Fruit fly (Drosophila melanogaster) whole organism, embryonic: ENCODE data around the gene RpS8.

Source experiments
- B-H1 ChIP-seq: fragments of 200-800 bp; sonication (Bioruptor generic); IDR thresholded peaks from 3 replicates; pipeline ENCODE4 v1.3.6; 2022; ENCODE audit warnings: missing biosample characterization, missing genetic modification characterization
- Blimp-1 ChIP-seq: fragments of 200-800 bp; sonication (Bioruptor generic); optimal IDR thresholded peaks from 3 replicates; lab custom pipeline; 2018; ENCODE audit warnings: missing biosample characterization, missing genetic modification characterization, mild to moderate bottlenecking, moderate library complexity, missing genetic modification reagents
- CG10462 ChIP-seq: fragments of 200-800 bp; sonication (Bioruptor generic); optimal IDR thresholded peaks from 2 replicates; lab custom pipeline; 2016; ENCODE audit warnings: missing biosample characterization, missing genetic modification characterization
- CG11695 ChIP-seq: fragments of 200-800 bp; sonication (Bioruptor generic); IDR thresholded peaks from 3 replicates; pipeline ENCODE4 v1.3.6; 2022; ENCODE audit warnings: missing biosample characterization, missing genetic modification characterization
- CG12769 ChIP-seq: fragments of 200-800 bp; sonication (Bioruptor generic); optimal IDR thresholded peaks from 2 replicates; lab custom pipeline; 2019; ENCODE audit warnings: missing biosample characterization, mild to moderate bottlenecking, missing genetic modification characterization, moderate library complexity
- CG13624 ChIP-seq: fragments of 200-800 bp; sonication (Bioruptor generic); optimal IDR thresholded peaks from 2 replicates; lab custom pipeline; 2016; ENCODE audit warnings: missing biosample characterization, missing genetic modification characterization
- CG14965 ChIP-seq: fragments of 200-800 bp; sonication (Bioruptor generic); optimal IDR thresholded peaks from 2 replicates; lab custom pipeline; 2016; ENCODE audit warnings: missing biosample characterization, missing genetic modification characterization, borderline replicate concordance
- CG18619 ChIP-seq: fragments of 200-800 bp; sonication (Bioruptor generic); optimal IDR thresholded peaks from 3 replicates; lab custom pipeline; 2017; ENCODE audit warnings: missing biosample characterization, mild to moderate bottlenecking, missing genetic modification characterization
- CG2678 ChIP-seq: fragments of 200-800 bp; sonication (Bioruptor generic); optimal IDR thresholded peaks from 3 replicates; lab custom pipeline; 2019; ENCODE audit warnings: missing biosample characterization, mild to moderate bottlenecking, missing genetic modification characterization, moderate library complexity
- CG32532 ChIP-seq: fragments of 200-800 bp; sonication (Bioruptor generic); IDR thresholded peaks from 2 replicates; pipeline ENCODE4 v1.3.6; 2022; ENCODE audit warnings: missing biosample characterization, missing genetic modification characterization
- CG34376 ChIP-seq: fragments of 200-800 bp; sonication (Bioruptor generic); optimal IDR thresholded peaks from 2 replicates; lab custom pipeline; 2018; ENCODE audit warnings: missing biosample characterization, mild to moderate bottlenecking, missing genetic modification characterization
- CG3838 ChIP-seq: fragments of 200-800 bp; sonication (Bioruptor generic); optimal IDR thresholded peaks from 3 replicates; lab custom pipeline; 2016; ENCODE audit warnings: missing biosample characterization, missing genetic modification characterization
- CG4424 ChIP-seq: fragments of 200-800 bp; sonication (Bioruptor generic); optimal IDR thresholded peaks from 3 replicates; lab custom pipeline; 2016; ENCODE audit warnings: missing biosample characterization, missing genetic modification characterization
- CG5180 ChIP-seq: fragments of 200-800 bp; sonication (Bioruptor generic); optimal IDR thresholded peaks from 3 replicates; lab custom pipeline; 2017; ENCODE audit warnings: missing biosample characterization, missing genetic modification characterization, mild to moderate bottlenecking, moderate library complexity, missing genetic modification reagents
- CG5245 ChIP-seq: fragments of 200-800 bp; sonication (Bioruptor generic); optimal IDR thresholded peaks from 3 replicates; lab custom pipeline; 2016; ENCODE audit warnings: missing biosample characterization, missing genetic modification characterization
- CG6175 ChIP-seq: fragments of 200-800 bp; sonication (Bioruptor generic); IDR thresholded peaks from 3 replicates; pipeline ENCODE4 v1.3.6; 2022; ENCODE audit warnings: missing biosample characterization, missing genetic modification characterization
- CG7357 ChIP-seq: fragments of 200-800 bp; sonication (Bioruptor generic); IDR thresholded peaks from 3 replicates; pipeline ENCODE4 v1.3.6; 2022; ENCODE audit warnings: missing biosample characterization, missing genetic modification characterization
- D ChIP-seq, 2 experiments: fragments of 200-800 bp in 1 of 2; fragments of >200 bp in 1 of 2; sonication (Bioruptor generic) in 1 of 2; optimal IDR thresholded peaks; 2 replicates in 1 of 2; 3 replicates in 1 of 2; lab custom pipeline; 2017; ENCODE audit warnings: mild to moderate bottlenecking in 1 of 2, missing biosample characterization in 1 of 2, missing genetic modification characterization in 1 of 2, missing genetic modification reagents in 1 of 2
- E2f2 ChIP-seq: fragments of 200-800 bp; sonication (Bioruptor generic); IDR thresholded peaks from 2 replicates; pipeline ENCODE4 v1.3.6; 2022; ENCODE audit warnings: missing biosample characterization, missing genetic modification characterization
- Ets65A ChIP-seq: fragments of 200-800 bp; sonication (Bioruptor generic); peaks from one replicate; lab custom pipeline; 2016; ENCODE audit warnings: missing biosample characterization, missing genetic modification characterization
- Gug ChIP-seq: fragments of 200-800 bp; sonication (Bioruptor generic); IDR thresholded peaks from 4 replicates; pipeline ENCODE4 v1.3.6; 2022; ENCODE audit warnings: missing biosample characterization, missing genetic modification characterization
- HLHmδ ChIP-seq: fragments of 200-800 bp; sonication (Bioruptor generic); optimal IDR thresholded peaks from 2 replicates; lab custom pipeline; 2018; ENCODE audit warnings: missing biosample characterization, mild to moderate bottlenecking, missing genetic modification characterization, moderate library complexity
- HmgZ ChIP-seq: fragments of 200-800 bp; sonication (Bioruptor generic); optimal IDR thresholded peaks from 2 replicates; lab custom pipeline; 2018; ENCODE audit warnings: missing biosample characterization, mild to moderate bottlenecking, missing genetic modification characterization
- Med ChIP-seq: fragments of 200-800 bp; sonication (Bioruptor generic); peaks from one replicate; lab custom pipeline; 2016; ENCODE audit warnings: missing biosample characterization, missing genetic modification characterization, mild to moderate bottlenecking, inconsistent platforms, moderate library complexity
- Oaz ChIP-seq: fragments of 200-800 bp; sonication (Bioruptor generic); IDR thresholded peaks from 2 replicates; pipeline ENCODE4 v1.3.6; 2022; ENCODE audit warnings: missing biosample characterization, missing genetic modification characterization
- Oli ChIP-seq: fragments of 200-800 bp; sonication (Bioruptor generic); optimal IDR thresholded peaks from 2 replicates; lab custom pipeline; 2018; ENCODE audit warnings: missing biosample characterization, mild to moderate bottlenecking, missing genetic modification characterization, moderate library complexity
- Sin3A ChIP-seq: fragments of >200 bp; optimal IDR thresholded peaks from 2 replicates; lab custom pipeline; 2018
- Stat92E ChIP-seq, 3 experiments: fragments of >200 bp in 2 of 3; fragments of 200-800 bp in 1 of 3; sonication (Bioruptor generic) in 1 of 3; optimal IDR thresholded peaks; 2 replicates each; lab custom pipeline; 2017 to 2019; ENCODE audit warnings: missing biosample characterization in 3 of 3, missing genetic modification characterization in 3 of 3, mild to moderate bottlenecking in 1 of 3, moderate library complexity in 1 of 3
- Trl ChIP-seq, 3 experiments: fragments of >200 bp in 2 of 3; fragments of 200-800 bp in 1 of 3; sonication (Bioruptor generic) in 1 of 3; optimal IDR thresholded peaks; 2 replicates in 1 of 3; 3 replicates in 2 of 3; lab custom pipeline; 2016 to 2017; ENCODE audit warnings: missing biosample characterization in 1 of 3, missing genetic modification characterization in 1 of 3
- aop ChIP-seq: fragments of 200-800 bp; sonication (Bioruptor generic); IDR thresholded peaks from 2 replicates; pipeline ENCODE4 v1.3.6; 2022; ENCODE audit warnings: missing biosample characterization, missing genetic modification characterization
- ato ChIP-seq: fragments of 200-800 bp; sonication (Bioruptor generic); IDR thresholded peaks from 2 replicates; pipeline ENCODE4 v1.3.6; 2022; ENCODE audit warnings: missing biosample characterization, missing genetic modification characterization; ENCODE audit not compliant: partially characterized antibody
- cato ChIP-seq: fragments of 200-800 bp; sonication (Bioruptor generic); optimal IDR thresholded peaks from 2 replicates; lab custom pipeline; 2016; ENCODE audit warnings: missing biosample characterization, missing genetic modification characterization, borderline replicate concordance
- caup ChIP-seq: fragments of 200-800 bp; sonication (Bioruptor generic); optimal IDR thresholded peaks from 3 replicates; lab custom pipeline; 2017; ENCODE audit warnings: missing biosample characterization, mild to moderate bottlenecking, missing genetic modification characterization, moderate library complexity; ENCODE audit not compliant: severe bottlenecking
- crc ChIP-seq: fragments of 200-800 bp; sonication (Bioruptor generic); optimal IDR thresholded peaks from 2 replicates; lab custom pipeline; 2016; ENCODE audit warnings: missing biosample characterization, missing genetic modification characterization
- crp ChIP-seq, 2 experiments: fragments of 200-800 bp; sonication (Bioruptor generic); optimal IDR thresholded peaks; 2 replicates in 1 of 2; 3 replicates in 1 of 2; lab custom pipeline; 2017; ENCODE audit warnings: missing biosample characterization in 2 of 2, missing genetic modification characterization in 2 of 2, mild to moderate bottlenecking in 1 of 2, moderate library complexity in 1 of 2
- en ChIP-seq: fragments of 200-800 bp; sonication (Bioruptor generic); optimal IDR thresholded peaks from 2 replicates; lab custom pipeline; 2016; ENCODE audit warnings: missing biosample characterization, missing genetic modification characterization
- ftz-f1 ChIP-seq: fragments of 200-800 bp; sonication (Bioruptor generic); optimal IDR thresholded peaks from 2 replicates; lab custom pipeline; 2016; ENCODE audit warnings: missing biosample characterization, missing genetic modification characterization
- jing ChIP-seq: fragments of 200-800 bp; sonication (Bioruptor generic); optimal IDR thresholded peaks from 2 replicates; lab custom pipeline; 2018; ENCODE audit warnings: missing biosample characterization, mild to moderate bottlenecking, missing genetic modification characterization
- kni ChIP-seq: fragments of 200-800 bp; sonication (Bioruptor generic); optimal IDR thresholded peaks from 3 replicates; lab custom pipeline; 2017; ENCODE audit warnings: mild to moderate bottlenecking, missing biosample characterization, missing genetic modification reagents, missing genetic modification characterization
- lab ChIP-seq: fragments of 200-800 bp; sonication (Bioruptor generic); optimal IDR thresholded peaks from 3 replicates; lab custom pipeline; 2017; ENCODE audit warnings: missing biosample characterization, missing genetic modification characterization, mild to moderate bottlenecking, moderate library complexity, missing genetic modification reagents
- lola ChIP-seq, 3 experiments: fragments of >200 bp in 2 of 3; fragments of 200-800 bp in 1 of 3; sonication (Bioruptor generic) in 1 of 3; optimal IDR thresholded peaks; 2 replicates each; lab custom pipeline; 2017 to 2019; ENCODE audit warnings: missing biosample characterization in 3 of 3, missing genetic modification characterization in 3 of 3, mild to moderate bottlenecking in 1 of 3, moderate library complexity in 1 of 3
- oc ChIP-seq: fragments of 200-800 bp; sonication (Bioruptor generic); optimal IDR thresholded peaks from 2 replicates; lab custom pipeline; 2018; ENCODE audit warnings: missing biosample characterization, mild to moderate bottlenecking, missing genetic modification characterization, moderate library complexity
- pita ChIP-seq: fragments of 200-800 bp; sonication (Bioruptor generic); optimal IDR thresholded peaks from 2 replicates; lab custom pipeline; 2017; ENCODE audit warnings: missing biosample characterization, mild to moderate bottlenecking, missing genetic modification characterization
- sens ChIP-seq: fragments of 200-800 bp; sonication (Bioruptor generic); peaks from one replicate; lab custom pipeline; 2016; ENCODE audit warnings: missing biosample characterization, missing genetic modification characterization
- ssp ChIP-seq: fragments of 200-800 bp; sonication (Bioruptor generic); IDR thresholded peaks from 2 replicates; pipeline ENCODE4 v1.3.6; 2022; ENCODE audit warnings: missing biosample characterization, missing genetic modification characterization
- twi ChIP-seq: fragments of 200-800 bp; optimal IDR thresholded peaks from 2 replicates; lab custom pipeline; 2019; ENCODE audit warnings: missing biosample characterization, mild to moderate bottlenecking, missing genetic modification characterization, moderate library complexity

RpS8 gene

dm6 chr3R:29817664-29818063 lies 43.7 kb upstream of the RpS8 start, which contains the start of gene CG7829:
CG7829 (minus strand) TSS chr3R:29817764.
- no peak for TF ChIP-seq aop (GFP tag; lab: Robert Waterston, UW)
- no peak for TF ChIP-seq CG3838 (GFP tag; lab: Kevin White, UChicago)
- no peak for TF ChIP-seq E2f2
- peak; percentile 30 for TF ChIP-seq Ets65A (GFP tag; lab: Kevin White, UChicago)

- no peak for TF ChIP-seq B-H1
- TF ChIP-seq HLHmδ (GFP tag; lab: Kevin White, UChicago): peak; percentile 12
- no peak for TF ChIP-seq CG4424 (GFP tag; lab: Kevin White, UChicago)
- 0 out of 2 replicates have a peak, but pooled peaks have one; percentile 11 for TF ChIP-seq ato (GFP tag; lab: Robert Waterston, UW)
- no peak for TF ChIP-seq Oaz (GFP tag; lab: Robert Waterston, UW)
- TF ChIP-seq HmgZ (tag; lab: Kevin White, UChicago): no peak
- peak in 1 of 2 experiments; percentile 52 for TF ChIP-seq Trl (optimal IDR thresholded peaks at IDR 0.05; lab: Kevin White, UChicago)
- TF ChIP-seq Trl (GFP tag; optimal IDR thresholded peaks at IDR 0.05; lab: Kevin White, UChicago): no peak
- TF ChIP-seq jing (GFP tag; lab: Kevin White, UChicago): no peak
- peak; percentile 33 for TF ChIP-seq kni (GFP tag; lab: Kevin White, UChicago)
- no peak for TF ChIP-seq CG12769
- no peak for TF ChIP-seq CG34376 (GFP tag; lab: Kevin White, UChicago)
- no peak for TF ChIP-seq lab
- TF ChIP-seq lola (GFP tag; optimal IDR thresholded peaks at IDR 0.05; lab: Kevin White, UChicago): no peak
- no peak for TF ChIP-seq caup (GFP tag; lab: Kevin White, UChicago)
- no peak for TF ChIP-seq CG14965 (GFP tag; lab: Kevin White, UChicago)
- TF ChIP-seq Blimp-1 (GFP tag; lab: Kevin White, UChicago): peak; percentile 97
- TF ChIP-seq crp (GFP tag; optimal IDR thresholded peaks at IDR 0.05; lab: Kevin White, UChicago): no peak
- no peak for TF ChIP-seq CG2678
- peak; percentile 22 for TF ChIP-seq D (optimal IDR thresholded peaks at IDR 0.05; lab: Kevin White, UChicago)
- no peak for TF ChIP-seq D (GFP tag; optimal IDR thresholded peaks at IDR 0.05; lab: Kevin White, UChicago)
- TF ChIP-seq CG11695 (GFP tag; lab: Robert Waterston, UW): no peak
- TF ChIP-seq CG5180 (GFP tag; lab: Kevin White, UChicago): peak; percentile 96
- TF ChIP-seq Ets65A (GFP tag; lab: Kevin White, UChicago): peak; percentile 85
- no peak for TF ChIP-seq pita (GFP tag; lab: Kevin White, UChicago)
- no peak for TF ChIP-seq CG13624 (GFP tag; lab: Kevin White, UChicago)
- TF ChIP-seq CG5245 (GFP tag; lab: Kevin White, UChicago): no peak
- TF ChIP-seq CG10462 (GFP tag; lab: Kevin White, UChicago): no peak
- no peak for TF ChIP-seq CG18619 (GFP tag; lab: Kevin White, UChicago)
- TF ChIP-seq CG32532 (GFP tag; lab: Robert Waterston, UW): no peak
- no peak for TF ChIP-seq CG6175 (GFP tag; lab: Robert Waterston, UW)
- TF ChIP-seq oc: peak; percentile 89
- no peak for TF ChIP-seq cato (GFP tag; lab: Kevin White, UChicago)
- no peak for TF ChIP-seq en
- no peak for TF ChIP-seq ftz-f1 (GFP tag; lab: Kevin White, UChicago)
- TF ChIP-seq ssp (GFP tag; lab: Robert Waterston, UW): no peak
- TF ChIP-seq sens (GFP tag; lab: Kevin White, UChicago): peak; percentile 44
- no peak for TF ChIP-seq Sin3A (lab: Kevin White, UChicago)
- no peak for TF ChIP-seq Oli
- TF ChIP-seq crc (GFP tag; lab: Kevin White, UChicago): no peak
- no peak for TF ChIP-seq twi (tag; lab: Kevin White, UChicago)
- TF ChIP-seq Gug (GFP tag; lab: Robert Waterston, UW): no peak
- no peak for TF ChIP-seq CG7357
- TF ChIP-seq Med (GFP tag; lab: Kevin White, UChicago): peak; percentile 68
- peak in 1 of 3 experiments; percentile 10 for TF ChIP-seq Stat92E (GFP tag; optimal IDR thresholded peaks at IDR 0.05; lab: Kevin White, UChicago)
Measured at dm6 chr3R:29818434-29819268, 42.7 kb upstream of the RpS8 start, which contains the start of gene neo. neo (plus strand) TSS chr3R:29819131.
